Worm (Caenorhabditis elegans): ENCODE results near the gene stip-1.

Gene stip-1

ce11 chrII:10303663-10304115 lies 46.1 kb downstream of the stip-1 start, which contains the start of gene vha-9 (continued):
- TF ChIP-seq dve-1 (tag; optimal IDR thresholded peaks at IDR 0.05; ENCODE audit: insufficient read depth), result peak; percentile 75
- no peak for TF ChIP-seq aha-1 (tag)
- TF ChIP-seq T20F7.1 (GFP tag; optimal IDR thresholded peaks at IDR 0.05), result peak; percentile 38
- TF ChIP-seq dmd-6 (GFP tag; IDR thresholded peaks at IDR 0.05), result peak; percentile 31; the same call in 1 of the 2 replicates
- no peak for TF ChIP-seq egl-27 (tag; optimal IDR thresholded peaks at IDR 0.05)
- no peak for TF ChIP-seq zfp-2 (tag; optimal IDR thresholded peaks at IDR 0.05)
- TF ChIP-seq Y75B8A.6 (GFP tag; IDR thresholded peaks at IDR 0.05), result no peak
- no peak for TF ChIP-seq ceh-32 (tag; optimal IDR thresholded peaks at IDR 0.05; ENCODE audit: poor library complexity)
- TF ChIP-seq ceh-28 (tag; optimal IDR thresholded peaks at IDR 0.05), result no peak
- TF ChIP-seq hmg-1.1 (GFP tag; IDR thresholded peaks at IDR 0.05), result peak; percentile 10; the same call in 1 of the 2 replicates
- TF ChIP-seq F37D6.2 (tag; optimal IDR thresholded peaks at IDR 0.05), result no peak
- no peak for TF ChIP-seq duxl-1 (tag; optimal IDR thresholded peaks at IDR 0.05; ENCODE audit: poor library complexity)
- TF ChIP-seq F49E8.2 (tag; optimal IDR thresholded peaks at IDR 0.05; ENCODE audit: borderline replicate concordance), result no peak
- TF ChIP-seq tra-1 (GFP tag; IDR thresholded peaks at IDR 0.05), result no peak
- no peak for TF ChIP-seq Y5F2A.4 (GFP tag; optimal IDR thresholded peaks at IDR 0.05)
- no peak for TF ChIP-seq set-16 (GFP tag; IDR thresholded peaks at IDR 0.05)
- TF ChIP-seq daf-19 (GFP tag; conservative IDR thresholded peaks at IDR 0.05), result peak; percentile 70; the same call in 1 of the 2 replicates
- no peak for TF ChIP-seq ZK546.5 (tag; optimal IDR thresholded peaks at IDR 0.05)
- TF ChIP-seq nhr-111 (GFP tag; optimal IDR thresholded peaks at IDR 0.05), result no peak
- TF ChIP-seq mdt-29 (GFP tag; IDR thresholded peaks at IDR 0.05), result no peak

- TF ChIP-seq dve-1 (tag; optimal IDR thresholded peaks at IDR 0.05; ENCODE audit: insufficient read depth) (peak; percentile 16), daf-12 (tag; optimal IDR thresholded peaks at IDR 0.05) (no peak), mdt-29 (GFP tag; IDR thresholded peaks at IDR 0.05) (no peak), dpl-1 (GFP tag; optimal IDR thresholded peaks at IDR 0.05) (peak; percentile 17), ceh-44 (GFP tag; IDR thresholded peaks at IDR 0.05) (no peak), spr-3 (GFP tag; optimal IDR thresholded peaks at IDR 0.05) (no peak), T20F7.1 (GFP tag; optimal IDR thresholded peaks at IDR 0.05) (peak; percentile 19), T26A8.4 (GFP tag; IDR thresholded peaks at IDR 0.05) (no peak), ceh-20 (GFP tag; IDR thresholded peaks at IDR 0.05) (no peak), ctbp-1 (GFP tag; IDR thresholded peaks at IDR 0.05) (0 out of 2 replicates have a peak, but pooled peaks have one; percentile 6), attf-4 (tag; optimal IDR thresholded peaks at IDR 0.05) (no peak), Y105C5A.15 (GFP tag; IDR thresholded peaks at IDR 0.05) (no peak), ceh-62 (tag; optimal IDR thresholded peaks at IDR 0.05) (no peak), saeg-2 (GFP tag; IDR thresholded peaks at IDR 0.05) (0 out of 2 replicates have a peak, but pooled peaks have one; percentile 47), Y75B8A.6 (GFP tag; IDR thresholded peaks at IDR 0.05) (0 out of 2 replicates have a peak, but pooled peaks have one; percentile 52), lsy-2 (tag; optimal IDR thresholded peaks at IDR 0.05) (peak in 1 of 2 experiments; percentile 31), ceh-28 (tag; optimal IDR thresholded peaks at IDR 0.05) (no peak), mes-2 (tag; optimal IDR thresholded peaks at IDR 0.05; ENCODE audit: poor library complexity, severe bottlenecking) (peak; percentile 16), zfp-3 (GFP tag; conservative IDR thresholded peaks at IDR 0.05) (peak; percentile 66; the same call in 1 of the 2 replicates), zfp-2 (tag; optimal IDR thresholded peaks at IDR 0.05) (no peak), jun-1 (tag; optimal IDR thresholded peaks at IDR 0.05) (no peak), hlh-11 (tag; optimal IDR thresholded peaks at IDR 0.05) (peak; percentile 20), ZK337.2 (GFP tag; IDR thresholded peaks at IDR 0.05) (no peak), skn-1 (tag; optimal IDR thresholded peaks at IDR 0.05) (no peak), pha-4 (GFP tag; IDR thresholded peaks at IDR 0.05) (no peak), pha-4 (tag; optimal IDR thresholded peaks at IDR 0.05) (no peak), daf-19 (GFP tag; conservative IDR thresholded peaks at IDR 0.05) (no peak), nhr-76 (tag; optimal IDR thresholded peaks at IDR 0.05) (no peak), nhr-11 (tag; optimal IDR thresholded peaks at IDR 0.05) (no peak), php-3 (GFP tag; IDR thresholded peaks at IDR 0.05) (no peak), mep-1 (tag; optimal IDR thresholded peaks at IDR 0.05) (peak; percentile 32), aha-1 (tag) (no peak), Y5F2A.4 (GFP tag; optimal IDR thresholded peaks at IDR 0.05) (no peak), fos-1 (tag; optimal IDR thresholded peaks at IDR 0.05) (no peak), hif-1 (tag; optimal IDR thresholded peaks at IDR 0.05) (no peak), nhr-6 (tag; optimal IDR thresholded peaks at IDR 0.05) (no peak), ceh-82 (tag; optimal IDR thresholded peaks at IDR 0.05) (no peak), ama-1 (optimal IDR thresholded peaks at IDR 0.05) (peak; percentile 82)
Observed at ce11 chrII:10302646-10303045, 47.2 kb downstream of the stip-1 start, which contains the start of gene clpp-1. TSS of gene clpp-1 (minus strand) at chrII:10302842.

Measured in whole organism, L4 larva.